Worm (Caenorhabditis elegans) whole organism, L4 larva: Measurements from ENCODE around the gene pqm-1.
"Not testable (repeated sequence)": the region's sequence is repeated elsewhere in the genome, so short reads cannot be mapped to it uniquely, and the experiment has no call there.

Experiments used
- Y105C5A.15 ChIP-seq: fragments of 200-800 bp; sonication (Bioruptor generic); IDR thresholded peaks from 2 replicates; pipeline ENCODE4 v1.3.6; 2022; ENCODE audit warnings: missing genetic modification characterization, missing compliant biosample characterization
- dmd-9 ChIP-seq: fragments of 200-800 bp; sonication (Bioruptor generic); IDR thresholded peaks from 2 replicates; pipeline ENCODE4 v1.3.6; 2022; ENCODE audit warnings: missing genetic modification reagents, missing genetic modification characterization, missing compliant biosample characterization
- mdl-1 ChIP-seq, 2 experiments: fragments of 150-350 bp in 1 of 2; sonication (generic microtip) in 1 of 2; optimal IDR thresholded peaks; 2 replicates each; lab custom pipeline; 2014 to 2017; ENCODE audit warnings: missing biosample characterization in 2 of 2, missing genetic modification characterization in 2 of 2
- mep-1 ChIP-seq: fragments of 150-350 bp; sonication (generic microtip); optimal IDR thresholded peaks from 3 replicates; lab custom pipeline; 2014; ENCODE audit warnings: missing biosample characterization, missing genetic modification characterization
- mxl-2 ChIP-seq: fragments of 200-800 bp; sonication (Bioruptor generic); conservative IDR thresholded peaks from 2 replicates; pipeline ENCODE4 v1.3.6; 2022; ENCODE audit warnings: missing genetic modification reagents, missing genetic modification characterization, missing compliant biosample characterization
- mxl-3 ChIP-seq: fragments of 200-800 bp; sonication (Bioruptor generic); optimal IDR thresholded peaks from 2 replicates; lab custom pipeline; 2018; ENCODE audit warnings: mild to moderate bottlenecking, missing genetic modification characterization, missing compliant biosample characterization
- nhr-237 ChIP-seq: sonication (generic microtip); optimal IDR thresholded peaks from 2 replicates; lab custom pipeline; 2017; ENCODE audit warnings: missing biosample characterization, missing genetic modification characterization
- pha-4 ChIP-seq, 2 experiments: fragments of 150-350 bp in 1 of 2; fragments of 200-800 bp in 1 of 2; sonication (Bioruptor generic) in 1 of 2; IDR thresholded peaks in 1 of 2; optimal IDR thresholded peaks in 1 of 2; 2 replicates each; pipeline versions ENCODE4 v1.3.6 to Lab custom; 2014 to 2022; ENCODE audit warnings: missing genetic modification characterization in 2 of 2, missing genetic modification reagents in 2 of 2, missing biosample characterization in 1 of 2, missing compliant biosample characterization in 1 of 2
- snpc-4 ChIP-seq: fragments of 150-350 bp; optimal IDR thresholded peaks from 2 replicates; lab custom pipeline; 2014; ENCODE audit warnings: missing biosample characterization, missing genetic modification characterization
- ztf-11 ChIP-seq: fragments of 150-350 bp; optimal IDR thresholded peaks from 2 replicates; lab custom pipeline; 2014; ENCODE audit warnings: missing biosample characterization, missing genetic modification characterization

- TF ChIP-seq pha-4 (GFP tag; IDR thresholded peaks at IDR 0.05; lab: Robert Waterston, UW); pha-4 (tag; optimal IDR thresholded peaks at IDR 0.05; lab: Kevin White, UChicago); nhr-237 (tag; lab: Kevin White, UChicago); mep-1 (tag; lab: Kevin White, UChicago); dmd-9 (GFP tag; lab: Robert Waterston, UW); mxl-2 (GFP tag; lab: Robert Waterston, UW); mxl-3 (GFP tag; lab: Kevin White, UChicago); Y105C5A.15 (GFP tag; lab: Robert Waterston, UW); snpc-4; ztf-11 (tag; lab: Kevin White, UChicago); mdl-1 (tag; optimal IDR thresholded peaks at IDR 0.05; lab: Kevin White, UChicago): not testable (repeated sequence)
These were observed 16.5 kb upstream of the pqm-1 start for ce11 chrII:11168893-11169292.
